Worm (Caenorhabditis elegans) whole organism, L4/young adult: Measurements from ENCODE around the gene cest-5.2.

ENCODE experiments used
- W03F9.2 ChIP-seq: fragments of 150-350 bp; optimal IDR thresholded peaks from 2 replicates; lab custom pipeline; 2014; ENCODE audit warnings: missing biosample characterization, missing genetic modification characterization
- dao-5 ChIP-seq: sonication (generic microtip); optimal IDR thresholded peaks from 2 replicates; lab custom pipeline; 2016; ENCODE audit warnings: missing genotype, missing genetic modification characterization, moderate library complexity, missing compliant biosample characterization
- him-1 ChIP-seq: sonication (generic microtip); optimal IDR thresholded peaks from 2 replicates; lab custom pipeline; 2016; ENCODE audit warnings: missing genotype, missing genetic modification reagents, missing genetic modification characterization, missing compliant biosample characterization

DNA sequence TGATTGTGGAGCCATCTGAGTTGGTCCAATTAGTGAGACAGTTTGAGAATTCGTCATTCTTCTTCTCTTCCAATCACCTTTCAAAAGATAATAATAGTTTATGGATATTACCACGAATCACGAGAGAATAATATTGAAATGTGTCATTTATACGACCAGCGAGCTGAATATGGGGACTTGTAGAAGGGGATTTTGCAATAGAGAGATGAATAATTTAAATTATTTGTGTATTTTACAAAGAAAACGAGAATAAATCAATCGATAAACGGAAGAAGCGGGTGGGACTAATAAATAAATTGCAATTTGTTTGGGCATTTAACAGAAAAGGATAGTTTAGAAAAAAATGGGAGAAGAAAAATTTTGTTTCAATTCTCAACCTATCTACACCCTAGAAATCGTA, 45.1 kb downstream of the cest-5.2 start, which contains the start of gene odr-8:
- TF ChIP-seq him-1 (tag; lab: Kevin White, UChicago) = no peak
- no peak for TF ChIP-seq dao-5 (tag; lab: Kevin White, UChicago)
- no peak for TF ChIP-seq W03F9.2
